Worm (Caenorhabditis elegans): ENCODE data around the gene F13E9.5.

- TF ChIP-seq pha-4 (tag; optimal IDR thresholded peaks at IDR 0.05): no peak
- no peak for TF ChIP-seq che-1 (tag; optimal IDR thresholded peaks at IDR 0.05)
- TF ChIP-seq elt-4 (tag; optimal IDR thresholded peaks at IDR 0.05): no peak
- no peak for TF ChIP-seq nfya-1 (tag; optimal IDR thresholded peaks at IDR 0.05)
- no peak for TF ChIP-seq eyg-1 (tag; optimal IDR thresholded peaks at IDR 0.05)
- TF ChIP-seq ama-1 (optimal IDR thresholded peaks at IDR 0.05): no peak
- no peak for TF ChIP-seq nhr-232 (tag; optimal IDR thresholded peaks at IDR 0.05)
- TF ChIP-seq sox-4 (tag; optimal IDR thresholded peaks at IDR 0.05): no peak
- TF ChIP-seq lin-11 (tag; optimal IDR thresholded peaks at IDR 0.05): no peak
Measured at ce11 chrIV:10842232-10842631, 41.9 kb downstream of the F13E9.5 start.

Measured in whole organism, late embryonic.